Worm (Caenorhabditis elegans): Measurements from ENCODE around the gene atp-2.

atp-2 gene

ce11 chrIII:5201267-5201666 lies 26.9 kb upstream of the atp-2 start (continued):
- no peak for TF ChIP-seq nhr-67 (tag; optimal IDR thresholded peaks at IDR 0.05)
- TF ChIP-seq nhr-43 (tag; optimal IDR thresholded peaks at IDR 0.05; ENCODE audit: poor library complexity, severe bottlenecking) = no peak
- no peak for TF ChIP-seq skn-1 (tag; optimal IDR thresholded peaks at IDR 0.05)
- TF ChIP-seq mml-1 (tag; optimal IDR thresholded peaks at IDR 0.05) = no peak
- peak; percentile 97 for TF ChIP-seq elt-2 (tag; optimal IDR thresholded peaks at IDR 0.05)
- TF ChIP-seq unc-62 (GFP tag; optimal IDR thresholded peaks at IDR 0.05) = no peak
- TF ChIP-seq ceh-16 (tag; optimal IDR thresholded peaks at IDR 0.05) = no peak
- no peak for TF ChIP-seq ZK546.5 (tag; optimal IDR thresholded peaks at IDR 0.05)
- no peak for TF ChIP-seq nhr-25 (tag; optimal IDR thresholded peaks at IDR 0.05)
- no peak for TF ChIP-seq fkh-10 (GFP tag; optimal IDR thresholded peaks at IDR 0.05)
- no peak for TF ChIP-seq lsy-12 (tag; optimal IDR thresholded peaks at IDR 0.05)
- peak; percentile 2 for TF ChIP-seq ceh-28 (tag; optimal IDR thresholded peaks at IDR 0.05)
- TF ChIP-seq nfya-1 (tag; optimal IDR thresholded peaks at IDR 0.05; ENCODE audit: insufficient read depth) = no peak
- no peak for TF ChIP-seq unc-39 (tag; optimal IDR thresholded peaks at IDR 0.05)
- TF ChIP-seq ceh-9 (tag; optimal IDR thresholded peaks at IDR 0.05) = no peak
- no peak for TF ChIP-seq egl-27 (tag; optimal IDR thresholded peaks at IDR 0.05)
- TF ChIP-seq elt-1 (tag; optimal IDR thresholded peaks at IDR 0.05) = no peak
- TF ChIP-seq eor-1 (tag; optimal IDR thresholded peaks at IDR 0.05) = no peak
- no peak for TF ChIP-seq mdl-1 (tag; optimal IDR thresholded peaks at IDR 0.05)
- TF ChIP-seq tbx-2 (tag; optimal IDR thresholded peaks at IDR 0.05) = no peak
- no peak for TF ChIP-seq aly-2 (tag; optimal IDR thresholded peaks at IDR 0.05)
- TF ChIP-seq snpc-4 (tag; optimal IDR thresholded peaks at IDR 0.05) = no peak

DNA sequence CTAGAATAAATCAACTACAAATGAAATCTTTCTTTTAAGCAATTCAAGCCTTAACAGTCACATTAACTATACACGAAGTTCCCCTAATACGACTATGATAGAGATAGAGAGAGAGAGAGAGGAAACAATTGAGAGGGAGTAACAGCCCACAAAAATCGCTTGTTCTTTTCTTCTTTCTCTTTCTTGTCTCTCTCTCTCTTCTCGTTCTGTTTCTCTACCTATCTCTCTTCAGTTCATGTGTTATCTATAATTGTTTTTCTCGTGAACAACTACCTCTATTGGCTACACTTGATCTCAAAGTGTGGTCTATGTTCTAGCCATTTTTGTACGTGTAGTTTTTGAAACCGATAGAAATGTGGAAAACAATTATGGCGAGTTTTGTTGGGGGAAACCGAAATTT lies 25.6 kb upstream of the atp-2 start:
- TF ChIP-seq lin-39 (tag; optimal IDR thresholded peaks at IDR 0.05) (no peak), nhr-11 (tag; optimal IDR thresholded peaks at IDR 0.05) (no peak), fkh-10 (GFP tag; optimal IDR thresholded peaks at IDR 0.05) (no peak), ceh-9 (tag; optimal IDR thresholded peaks at IDR 0.05) (no peak), zag-1 (tag; optimal IDR thresholded peaks at IDR 0.05) (no peak), unc-62 (GFP tag; optimal IDR thresholded peaks at IDR 0.05) (no peak), egl-27 (tag; optimal IDR thresholded peaks at IDR 0.05) (no peak), skn-1 (tag; optimal IDR thresholded peaks at IDR 0.05) (no peak), nhr-237 (tag; optimal IDR thresholded peaks at IDR 0.05) (no peak), aly-2 (tag; optimal IDR thresholded peaks at IDR 0.05) (no peak), pha-4 (tag; optimal IDR thresholded peaks at IDR 0.05) (peak; percentile 85), R02D3.7 (tag; optimal IDR thresholded peaks at IDR 0.05) (no peak), nhr-23 (tag; optimal IDR thresholded peaks at IDR 0.05) (peak; percentile 44), nhr-12 (tag; optimal IDR thresholded peaks at IDR 0.05) (no peak), pqm-1 (tag; optimal IDR thresholded peaks at IDR 0.05) (peak; percentile 89), ceh-82 (tag; optimal IDR thresholded peaks at IDR 0.05) (no peak), nhr-67 (tag; optimal IDR thresholded peaks at IDR 0.05) (no peak), daf-12 (tag; optimal IDR thresholded peaks at IDR 0.05) (no peak), jun-1 (tag; optimal IDR thresholded peaks at IDR 0.05) (peak; percentile 79), mml-1 (tag; optimal IDR thresholded peaks at IDR 0.05) (no peak), fkh-2 (tag; optimal IDR thresholded peaks at IDR 0.05) (no peak), ztf-11 (tag; optimal IDR thresholded peaks at IDR 0.05) (no peak), elt-2 (tag; optimal IDR thresholded peaks at IDR 0.05) (peak; percentile 80), lsy-12 (tag; optimal IDR thresholded peaks at IDR 0.05) (peak; percentile 48), nhr-77 (tag; optimal IDR thresholded peaks at IDR 0.05) (no peak), egl-5 (tag; optimal IDR thresholded peaks at IDR 0.05) (no peak), eor-1 (tag; optimal IDR thresholded peaks at IDR 0.05) (no peak), nhr-25 (tag; optimal IDR thresholded peaks at IDR 0.05) (peak; percentile 81), ceh-28 (tag; optimal IDR thresholded peaks at IDR 0.05) (peak; percentile 60), mdl-1 (tag; optimal IDR thresholded peaks at IDR 0.05) (no peak), nhr-76 (tag; optimal IDR thresholded peaks at IDR 0.05) (no peak), snpc-4 (tag; optimal IDR thresholded peaks at IDR 0.05) (peak; percentile 30), hmg-11 (tag; optimal IDR thresholded peaks at IDR 0.05) (peak; percentile 29), elt-1 (tag; optimal IDR thresholded peaks at IDR 0.05) (peak; percentile 34), lin-15B (tag; optimal IDR thresholded peaks at IDR 0.05) (peak; percentile 12), ztf-4 (tag; optimal IDR thresholded peaks at IDR 0.05) (no peak), unc-39 (tag; optimal IDR thresholded peaks at IDR 0.05) (no peak), nhr-43 (tag; optimal IDR thresholded peaks at IDR 0.05; ENCODE audit: poor library complexity, severe bottlenecking) (peak; percentile 78), nfya-1 (tag; optimal IDR thresholded peaks at IDR 0.05; ENCODE audit: insufficient read depth) (peak; percentile 73), tbx-2 (tag; optimal IDR thresholded peaks at IDR 0.05) (no peak), elt-3 (tag; optimal IDR thresholded peaks at IDR 0.05) (peak in 1 of 3 experiments; percentile 20), ama-1 (optimal IDR thresholded peaks at IDR 0.05) (no peak), fos-1 (tag; optimal IDR thresholded peaks at IDR 0.05) (no peak), sea-2 (GFP tag; optimal IDR thresholded peaks at IDR 0.05) (no peak), ceh-16 (tag; optimal IDR thresholded peaks at IDR 0.05) (no peak), nhr-28 (tag; optimal IDR thresholded peaks at IDR 0.05) (no peak), ZK546.5 (tag; optimal IDR thresholded peaks at IDR 0.05) (no peak)
